Fruit fly (Drosophila melanogaster): ENCODE results near the gene lab.

The lab gene

DNA sequence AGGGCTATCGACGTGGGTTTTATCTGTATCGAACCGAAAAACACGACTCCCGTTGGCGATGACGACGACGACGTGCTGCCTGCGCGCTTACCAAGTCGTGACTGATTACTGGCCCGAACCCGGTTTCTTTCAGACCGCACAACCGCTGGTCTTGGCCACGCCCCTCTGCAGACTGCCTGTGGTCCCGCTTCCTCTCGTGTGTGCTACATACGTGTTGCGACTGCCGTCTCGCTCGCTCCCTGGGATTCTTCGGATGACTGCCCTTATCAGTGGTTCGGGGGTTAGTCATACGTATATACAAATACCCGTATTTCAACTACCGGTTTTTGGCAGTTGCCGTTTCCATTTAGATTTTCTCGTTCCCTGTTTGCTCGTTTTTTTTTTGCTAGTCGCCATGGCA is at the start of gene lab:
TSS of gene lab (minus strand) at position 111 of the 400 bp plus-strand sequence.
- TF ChIP-seq lz (GFP tag; optimal IDR thresholded peaks at IDR 0.05) (no peak), CG1621 (tag; optimal IDR thresholded peaks at IDR 0.05) (no peak), fkh (GFP tag; optimal IDR thresholded peaks at IDR 0.05) (peak; percentile 47)

DNA sequence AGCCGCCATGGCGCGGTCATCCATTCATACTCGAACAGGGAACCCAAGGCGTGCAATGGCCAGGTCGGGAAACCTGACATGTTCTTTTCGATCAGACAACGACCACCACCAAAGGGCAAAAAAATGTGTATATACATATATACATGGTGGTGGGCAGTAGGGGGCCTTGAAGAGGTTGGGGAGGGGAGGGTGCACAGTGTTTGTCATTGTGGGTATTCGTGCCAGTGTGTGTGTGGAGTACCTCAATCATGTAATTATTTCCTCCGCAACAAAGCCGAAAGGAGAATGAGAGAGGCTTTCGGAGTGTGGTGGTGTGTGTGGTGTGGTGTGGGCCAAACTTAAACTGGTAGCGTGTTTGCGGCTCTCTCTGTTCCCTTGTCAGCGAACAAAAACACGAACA is 47.7 kb upstream of the lab start:
- no peak for TF ChIP-seq Eip75B (GFP tag; optimal IDR thresholded peaks at IDR 0.05)
- peak in 1 of 2 experiments; percentile 62 for TF ChIP-seq ss (GFP tag; optimal IDR thresholded peaks at IDR 0.05)
- TF ChIP-seq Sox15 (GFP tag; optimal IDR thresholded peaks at IDR 0.05) = no peak
- no peak for TF ChIP-seq acj6 (GFP tag; optimal IDR thresholded peaks at IDR 0.05)
- TF ChIP-seq CG3032 (tag; optimal IDR thresholded peaks at IDR 0.05) = no peak
- TF ChIP-seq CG6276 (GFP tag; optimal IDR thresholded peaks at IDR 0.05) = no peak

DNA sequence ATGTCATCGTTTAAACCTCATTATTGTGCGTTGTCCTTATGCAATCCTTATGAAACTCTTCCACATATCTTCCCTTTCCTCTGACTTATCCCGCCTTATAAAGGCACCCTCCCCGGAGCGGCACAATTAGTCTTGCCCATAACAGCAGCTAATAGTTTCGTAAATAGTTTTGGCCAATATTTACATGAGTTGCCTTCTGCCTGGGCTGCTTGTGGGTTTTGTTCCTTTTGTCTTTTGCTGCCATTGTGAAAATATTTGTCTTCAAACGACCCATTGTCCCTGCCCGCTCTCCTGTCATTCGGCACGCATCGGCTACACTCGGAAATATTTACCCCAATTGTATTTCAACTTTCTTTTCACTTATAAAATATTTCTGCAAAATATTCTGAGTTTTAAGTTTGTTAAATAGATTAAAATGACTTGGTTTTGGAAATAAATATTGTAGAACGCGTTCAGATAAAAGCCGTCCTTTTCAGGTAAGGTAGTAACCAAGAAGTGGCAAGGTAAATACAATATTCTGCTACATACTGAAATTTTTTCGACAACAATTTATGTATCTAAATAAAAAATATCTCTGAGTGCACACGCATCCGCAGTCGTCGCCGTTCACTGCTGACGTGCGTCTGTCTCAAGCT is 45.3 kb upstream of the lab start:
- TF ChIP-seq Sox102F (GFP tag; optimal IDR thresholded peaks at IDR 0.05) (no peak), Eip75B (GFP tag; optimal IDR thresholded peaks at IDR 0.05) (no peak), esn (GFP tag; optimal IDR thresholded peaks at IDR 0.05) (no peak), Hr38 (GFP tag; optimal IDR thresholded peaks at IDR 0.05) (no peak), CG16779 (tag; optimal IDR thresholded peaks at IDR 0.05) (no peak), CG3919 (GFP tag; optimal IDR thresholded peaks at IDR 0.05) (peak; percentile 1), lz (GFP tag; optimal IDR thresholded peaks at IDR 0.05) (no peak), Met (GFP tag; optimal IDR thresholded peaks at IDR 0.05) (no peak), CG10631 (GFP tag; optimal IDR thresholded peaks at IDR 0.05) (peak; percentile 16), acj6 (GFP tag; optimal IDR thresholded peaks at IDR 0.05) (no peak), CG6276 (GFP tag; optimal IDR thresholded peaks at IDR 0.05) (no peak), svp (GFP tag) (peak; percentile 58), fd59A (GFP tag; optimal IDR thresholded peaks at IDR 0.05) (no peak), CG1621 (tag; optimal IDR thresholded peaks at IDR 0.05) (no peak), salr (GFP tag; optimal IDR thresholded peaks at IDR 0.05) (no peak), fkh (GFP tag; optimal IDR thresholded peaks at IDR 0.05) (peak; percentile 37), CG34406 (GFP tag; optimal IDR thresholded peaks at IDR 0.05) (no peak), eg (GFP tag; IDR thresholded peaks at IDR 0.05) (no peak), CG10669 (GFP tag; optimal IDR thresholded peaks at IDR 0.05) (peak; percentile 23), ss (GFP tag; optimal IDR thresholded peaks at IDR 0.05) (no peak), net (GFP tag; optimal IDR thresholded peaks at IDR 0.05) (no peak), achi (GFP tag; optimal IDR thresholded peaks at IDR 0.05) (peak; percentile 12), CG6808 (GFP tag; optimal IDR thresholded peaks at IDR 0.05) (peak; percentile 4), Gug (GFP tag; IDR thresholded peaks at IDR 0.05) (no peak), Hr39 (GFP tag; optimal IDR thresholded peaks at IDR 0.05) (no peak), CG32006 (GFP tag; optimal IDR thresholded peaks at IDR 0.05) (peak; percentile 37), Hr4 (GFP tag; optimal IDR thresholded peaks at IDR 0.05) (peak; percentile 21), Eip78C (GFP tag) (peak; percentile 27), CG31627 (GFP tag; optimal IDR thresholded peaks at IDR 0.05) (no peak)

DNA sequence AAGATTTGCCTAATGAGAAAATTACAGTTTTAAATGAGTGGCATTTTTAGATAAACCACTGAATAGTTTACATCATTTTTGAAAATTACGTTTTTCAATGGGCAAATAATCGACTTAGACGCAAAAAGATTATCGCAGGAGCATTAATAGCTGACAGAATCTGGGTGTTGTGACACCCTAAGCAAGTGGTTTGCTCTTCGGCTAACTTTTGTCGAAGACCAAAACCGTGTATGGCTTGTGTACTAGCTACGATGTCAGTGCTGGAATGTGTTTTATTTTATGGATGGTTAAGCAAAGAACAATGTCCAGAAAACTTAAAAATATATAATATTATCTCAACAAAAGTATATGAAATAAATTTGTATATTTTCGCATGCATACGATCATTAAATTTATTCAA is 30.5 kb upstream of the lab start:
- TF ChIP-seq Ets21C (GFP tag; optimal IDR thresholded peaks at IDR 0.05) = no peak
- TF ChIP-seq CG8632 (GFP tag; optimal IDR thresholded peaks at IDR 0.05) = no peak
- no peak for TF ChIP-seq CG32006 (GFP tag; optimal IDR thresholded peaks at IDR 0.05)
- TF ChIP-seq CG11762 (GFP tag; optimal IDR thresholded peaks at IDR 0.05; ENCODE audit: insufficient read depth) = no peak
- TF ChIP-seq CG11294 (GFP tag; IDR thresholded peaks at IDR 0.05) = no peak
- no peak for TF ChIP-seq Sox15 (GFP tag; optimal IDR thresholded peaks at IDR 0.05)
- TF ChIP-seq achi (GFP tag; optimal IDR thresholded peaks at IDR 0.05) = no peak
- no peak for TF ChIP-seq CG6792 (GFP tag; optimal IDR thresholded peaks at IDR 0.05)
- TF ChIP-seq acj6 (GFP tag; optimal IDR thresholded peaks at IDR 0.05) = no peak
- TF ChIP-seq net (GFP tag; optimal IDR thresholded peaks at IDR 0.05) = no peak
- no peak for TF ChIP-seq dac (GFP tag; optimal IDR thresholded peaks at IDR 0.05)
- no peak for TF ChIP-seq CG6808 (GFP tag; optimal IDR thresholded peaks at IDR 0.05)
- no peak for TF ChIP-seq CG31627 (GFP tag; optimal IDR thresholded peaks at IDR 0.05)
